Worm (Caenorhabditis elegans): ENCODE measurements around the gene lgc-23.
A peak's percentile ranks its signal among the peaks of the same experiment; 100 is the strongest.

lgc-23 gene

ce11 chrX:12064908-12065307 lies at the start of gene lgc-23:
TSS of gene lgc-23 (plus strand) at chrX:12065208.
- TF ChIP-seq ztf-11 (tag; optimal IDR thresholded peaks at IDR 0.05) = no peak

ce11 chrX:12017908-12018479 lies 47.0 kb upstream of the lgc-23 start, which contains the start of the genes nmat-1 and ucr-2.1:
TSS of gene nmat-1 (minus strand) at chrX:12018043.
TSS of gene ucr-2.1 (plus strand) at chrX:12018429.
- TF ChIP-seq snpc-4 (tag; optimal IDR thresholded peaks at IDR 0.05) = no peak
- no peak for TF ChIP-seq unc-39 (tag; optimal IDR thresholded peaks at IDR 0.05)
- TF ChIP-seq M03D4.4 (tag; optimal IDR thresholded peaks at IDR 0.05) = no peak
- peak; percentile 38 for TF ChIP-seq ceh-39 (tag; optimal IDR thresholded peaks at IDR 0.05)
- TF ChIP-seq nhr-237 (tag; optimal IDR thresholded peaks at IDR 0.05) = peak; percentile 41
- TF ChIP-seq elt-1 (tag; optimal IDR thresholded peaks at IDR 0.05; ENCODE audit: borderline replicate concordance, insufficient read depth) = no peak
- no peak for TF ChIP-seq zip-8 (tag; optimal IDR thresholded peaks at IDR 0.05)
- no peak for TF ChIP-seq ztf-11 (tag; optimal IDR thresholded peaks at IDR 0.05)
- TF ChIP-seq nhr-76 (tag; optimal IDR thresholded peaks at IDR 0.05) = no peak
- no peak for TF ChIP-seq bed-3 (GFP tag; optimal IDR thresholded peaks at IDR 0.05)
- peak; percentile 4 for TF ChIP-seq ces-1 (GFP tag; optimal IDR thresholded peaks at IDR 0.05)
- TF ChIP-seq mep-1 (tag; optimal IDR thresholded peaks at IDR 0.05) = peak; percentile 80
- TF ChIP-seq lin-32 (GFP tag; optimal IDR thresholded peaks at IDR 0.05) = no peak
- no peak for TF ChIP-seq drap-1 (GFP tag; optimal IDR thresholded peaks at IDR 0.05)
- peak; percentile 53 for TF ChIP-seq sptf-1 (tag; optimal IDR thresholded peaks at IDR 0.05)
- peak; percentile 39 for TF ChIP-seq lsy-2 (tag; optimal IDR thresholded peaks at IDR 0.05)
- TF ChIP-seq flh-1 (GFP tag; optimal IDR thresholded peaks at IDR 0.05) = no peak
- no peak for TF ChIP-seq ceh-83 (GFP tag; optimal IDR thresholded peaks at IDR 0.05)
- TF ChIP-seq mls-2 (tag; optimal IDR thresholded peaks at IDR 0.05) = peak; percentile 12
- no peak for TF ChIP-seq ceh-43 (GFP tag; optimal IDR thresholded peaks at IDR 0.05)
- TF ChIP-seq hlh-1 (tag; optimal IDR thresholded peaks at IDR 0.05) = no peak
- no peak for TF ChIP-seq nhr-12 (tag; optimal IDR thresholded peaks at IDR 0.05)
- no peak for TF ChIP-seq nhr-2 (tag; optimal IDR thresholded peaks at IDR 0.05)
- TF ChIP-seq lin-13 (tag; optimal IDR thresholded peaks at IDR 0.05) = peak; percentile 52
- no peak for TF ChIP-seq cnd-1 (tag; optimal IDR thresholded peaks at IDR 0.05)
- peak; percentile 84 for TF ChIP-seq ham-2 (GFP tag; optimal IDR thresholded peaks at IDR 0.05)
- TF ChIP-seq pha-4 (tag; optimal IDR thresholded peaks at IDR 0.05) = peak; percentile 44

ce11 chrX:12021446-12021845 lies 43.6 kb upstream of the lgc-23 start:
- peak; percentile 13 for TF ChIP-seq ces-1 (GFP tag; optimal IDR thresholded peaks at IDR 0.05)
- no peak for TF ChIP-seq tbx-8 (GFP tag; optimal IDR thresholded peaks at IDR 0.05)

- TF ChIP-seq elt-1 (tag; optimal IDR thresholded peaks at IDR 0.05; ENCODE audit: borderline replicate concordance, insufficient read depth) (no peak), unc-62 (GFP tag; optimal IDR thresholded peaks at IDR 0.05) (no peak), mls-2 (tag; optimal IDR thresholded peaks at IDR 0.05) (no peak), drap-1 (GFP tag; optimal IDR thresholded peaks at IDR 0.05) (no peak), lsy-2 (tag; optimal IDR thresholded peaks at IDR 0.05) (no peak), mab-5 (tag; optimal IDR thresholded peaks at IDR 0.05) (no peak), sptf-1 (tag; optimal IDR thresholded peaks at IDR 0.05) (no peak), nhr-12 (tag; optimal IDR thresholded peaks at IDR 0.05) (no peak), ztf-11 (tag; optimal IDR thresholded peaks at IDR 0.05) (no peak), nhr-2 (tag; optimal IDR thresholded peaks at IDR 0.05) (no peak), nhr-28 (tag; optimal IDR thresholded peaks at IDR 0.05) (no peak), ceh-83 (GFP tag; optimal IDR thresholded peaks at IDR 0.05) (no peak), ces-1 (GFP tag; optimal IDR thresholded peaks at IDR 0.05) (no peak), ceh-39 (tag; optimal IDR thresholded peaks at IDR 0.05) (no peak), ham-2 (GFP tag; optimal IDR thresholded peaks at IDR 0.05) (no peak), snpc-4 (tag; optimal IDR thresholded peaks at IDR 0.05) (no peak), M03D4.4 (tag; optimal IDR thresholded peaks at IDR 0.05) (no peak), cnd-1 (tag; optimal IDR thresholded peaks at IDR 0.05) (no peak), nhr-237 (tag; optimal IDR thresholded peaks at IDR 0.05) (no peak), mep-1 (tag; optimal IDR thresholded peaks at IDR 0.05) (no peak)
Observed at ce11 chrX:12022496-12022895, 42.5 kb upstream of the lgc-23 start.

Measured in whole organism, mixed stage, embryonic.